Fruit fly (Drosophila melanogaster): ENCODE data around the gene CG45489.
A peak's percentile ranks its signal among the peaks of the same experiment; 100 is the strongest.

The CG45489 gene

dm6 chrX:19889128-19889756 is 39.7 kb downstream of the CG45489 start (continued):
- TF ChIP-seq CG6689 (GFP tag; IDR thresholded peaks at IDR 0.05) (peak; percentile 69), twi (tag; optimal IDR thresholded peaks at IDR 0.05) (peak; percentile 59), CG9727 (GFP tag; optimal IDR thresholded peaks at IDR 0.05) (peak; percentile 90), lov (optimal IDR thresholded peaks at IDR 0.05) (no peak), lov (GFP tag; IDR thresholded peaks at IDR 0.05) (peak; percentile 78; the same call in 2 of the 3 replicates), bbx (GFP tag; IDR thresholded peaks at IDR 0.05; ENCODE audit: partially characterized antibody) (no peak), HLH3B (GFP tag; IDR thresholded peaks at IDR 0.05) (peak; percentile 85), psq (GFP tag; optimal IDR thresholded peaks at IDR 0.05) (peak; percentile 17), ro (GFP tag; IDR thresholded peaks at IDR 0.05) (peak; percentile 56; the same call in 1 of the 2 replicates), CG11695 (GFP tag; IDR thresholded peaks at IDR 0.05) (peak; percentile 55; the same call in 1 of the 3 replicates), CG11247 (GFP tag; IDR thresholded peaks at IDR 0.05) (peak; percentile 62; the same call in 1 of the 2 replicates), CG10274 (GFP tag; optimal IDR thresholded peaks at IDR 0.05) (peak; percentile 49), CG10209 (GFP tag; optimal IDR thresholded peaks at IDR 0.05) (peak; percentile 82), Opbp (GFP tag; IDR thresholded peaks at IDR 0.05; ENCODE audit: partially characterized antibody) (no peak), CG9932 (GFP tag; IDR thresholded peaks at IDR 0.05) (peak; percentile 79), Deaf1 (tag; optimal IDR thresholded peaks at IDR 0.05) (peak; percentile 61), vfl (GFP tag; optimal IDR thresholded peaks at IDR 0.05) (peak; percentile 72), ems (GFP tag; optimal IDR thresholded peaks at IDR 0.05) (peak; percentile 89), bowl (GFP tag; IDR thresholded peaks at IDR 0.05) (no peak), esg (GFP tag; conservative IDR thresholded peaks at IDR 0.05) (peak; percentile 78), CG3838 (GFP tag; optimal IDR thresholded peaks at IDR 0.05) (peak; percentile 43), ind (GFP tag; optimal IDR thresholded peaks at IDR 0.05) (peak; percentile 88), CG18599 (GFP tag; optimal IDR thresholded peaks at IDR 0.05) (peak; percentile 92), tio (GFP tag; optimal IDR thresholded peaks at IDR 0.05) (peak; percentile 77), CG11456 (GFP tag; IDR thresholded peaks at IDR 0.05) (peak; percentile 87), CG6272 (GFP tag; IDR thresholded peaks at IDR 0.05) (peak; percentile 75), HmgZ (tag; optimal IDR thresholded peaks at IDR 0.05) (peak; percentile 87), CG10565 (GFP tag; optimal IDR thresholded peaks at IDR 0.05) (no peak), gsb (GFP tag; IDR thresholded peaks at IDR 0.05) (peak; percentile 64), chn (GFP tag; optimal IDR thresholded peaks at IDR 0.05) (peak; percentile 91), CG1792 (GFP tag; optimal IDR thresholded peaks at IDR 0.05) (peak; percentile 76), ci (GFP tag; IDR thresholded peaks at IDR 0.05) (peak; percentile 93), Sry-β (GFP tag; optimal IDR thresholded peaks at IDR 0.05) (no peak), dimm (GFP tag; IDR thresholded peaks at IDR 0.05) (peak; percentile 63), D19A (tag; optimal IDR thresholded peaks at IDR 0.05) (peak; percentile 76), CG15269 (tag; optimal IDR thresholded peaks at IDR 0.05) (peak; percentile 86), CG7928 (GFP tag; optimal IDR thresholded peaks at IDR 0.05) (peak; percentile 7), CG17385 (GFP tag; optimal IDR thresholded peaks at IDR 0.05) (peak; percentile 75), CG9817 (tag; optimal IDR thresholded peaks at IDR 0.05) (peak; percentile 85), shn (GFP tag; optimal IDR thresholded peaks at IDR 0.05) (peak; percentile 86), Jarid2 (GFP tag; optimal IDR thresholded peaks at IDR 0.05) (peak; percentile 14), Oaz (GFP tag; IDR thresholded peaks at IDR 0.05) (peak; percentile 56; the same call in 1 of the 2 replicates), Fer3 (tag; optimal IDR thresholded peaks at IDR 0.05) (peak; percentile 78), CG34376 (GFP tag; optimal IDR thresholded peaks at IDR 0.05) (peak; percentile 62), gt (GFP tag; IDR thresholded peaks at IDR 0.05) (peak; percentile 60), CG32767 (GFP tag; IDR thresholded peaks at IDR 0.05) (peak; percentile 70; the same call in 1 of the 2 replicates), Tbp (GFP tag; optimal IDR thresholded peaks at IDR 0.05) (no peak), Meics (GFP tag; optimal IDR thresholded peaks at IDR 0.05) (peak; percentile 82), zfh2 (GFP tag; optimal IDR thresholded peaks at IDR 0.05) (peak; percentile 79), HmgD (GFP tag; optimal IDR thresholded peaks at IDR 0.05) (peak; percentile 48), ken (GFP tag; IDR thresholded peaks at IDR 0.05) (peak; percentile 77)

All from whole organism, embryonic.